Fruit fly (Drosophila melanogaster) whole organism, embryonic: ENCODE data around the gene CG5928.
A peak's percentile ranks its signal among the peaks of the same experiment; 100 is the strongest.

ENCODE experiments used
- Antp ChIP-seq: fragments of 200-800 bp; sonication (Bioruptor generic); optimal IDR thresholded peaks from 3 replicates; lab custom pipeline; 2016; ENCODE audit warnings: missing biosample characterization, missing genetic modification characterization
- B-H1 ChIP-seq: fragments of 200-800 bp; sonication (Bioruptor generic); IDR thresholded peaks from 3 replicates; pipeline ENCODE4 v1.3.6; 2022; ENCODE audit warnings: missing biosample characterization, missing genetic modification characterization
- BEAF-32 ChIP-seq: fragments of 200-800 bp; sonication (Bioruptor generic); optimal IDR thresholded peaks from 3 replicates; lab custom pipeline; 2017; ENCODE audit warnings: missing biosample characterization, missing genetic modification characterization, mild to moderate bottlenecking, moderate library complexity, missing genetic modification reagents
- CG1024 ChIP-seq: fragments of 200-800 bp; sonication (Bioruptor generic); IDR thresholded peaks from 2 replicates; pipeline ENCODE4 v1.3.6; 2022; ENCODE audit warnings: missing biosample characterization, missing genetic modification characterization
- CG10267 ChIP-seq: fragments of 200-800 bp; sonication (Bioruptor generic); optimal IDR thresholded peaks from 2 replicates; lab custom pipeline; 2018; ENCODE audit warnings: missing biosample characterization, mild to moderate bottlenecking, missing genetic modification characterization, moderate library complexity
- CG10366 ChIP-seq: fragments of 200-800 bp; sonication (Bioruptor generic); IDR thresholded peaks from 2 replicates; pipeline ENCODE4 v1.3.6; 2022; ENCODE audit warnings: missing biosample characterization, missing genetic modification characterization
- CG14667 ChIP-seq: fragments of 200-800 bp; sonication (Bioruptor generic); IDR thresholded peaks from 2 replicates; pipeline ENCODE4 v1.3.6; 2022; ENCODE audit warnings: missing biosample characterization, missing genetic modification characterization
- CG15011 ChIP-seq: fragments of 200-800 bp; sonication (Bioruptor generic); optimal IDR thresholded peaks from 3 replicates; lab custom pipeline; 2018; ENCODE audit warnings: missing biosample characterization, mild to moderate bottlenecking, missing genetic modification characterization
- CG16813 ChIP-seq: fragments of 200-800 bp; sonication (Bioruptor generic); IDR thresholded peaks from 3 replicates; pipeline ENCODE4 v1.3.6; 2022; ENCODE audit warnings: missing biosample characterization, missing genetic modification characterization; ENCODE audit not compliant: partially characterized antibody
- CG17328 ChIP-seq: fragments of 200-800 bp; sonication (Bioruptor generic); IDR thresholded peaks from 2 replicates; pipeline ENCODE4 v1.3.6; 2022; ENCODE audit warnings: missing biosample characterization, missing genetic modification characterization
- CG31441 ChIP-seq: fragments of 200-800 bp; sonication (Bioruptor generic); IDR thresholded peaks from 2 replicates; pipeline ENCODE4 v1.3.6; 2022; ENCODE audit warnings: missing biosample characterization, missing genetic modification characterization
- CG34376 ChIP-seq: fragments of 200-800 bp; sonication (Bioruptor generic); optimal IDR thresholded peaks from 2 replicates; lab custom pipeline; 2018; ENCODE audit warnings: missing biosample characterization, mild to moderate bottlenecking, missing genetic modification characterization
- CG6813 ChIP-seq: fragments of 200-800 bp; sonication (Bioruptor generic); optimal IDR thresholded peaks from 2 replicates; lab custom pipeline; 2017; ENCODE audit warnings: missing biosample characterization, missing genetic modification characterization, mild to moderate bottlenecking, moderate library complexity, missing genetic modification reagents
- CG7928 ChIP-seq: fragments of 200-800 bp; sonication (Bioruptor generic); optimal IDR thresholded peaks from 2 replicates; lab custom pipeline; 2017; ENCODE audit warnings: missing biosample characterization, mild to moderate bottlenecking, missing genetic modification characterization
- CG9437 ChIP-seq: fragments of 200-800 bp; sonication (Bioruptor generic); optimal IDR thresholded peaks from 2 replicates; lab custom pipeline; 2018; ENCODE audit warnings: missing biosample characterization, mild to moderate bottlenecking, missing genetic modification characterization
- Dad ChIP-seq: fragments of 200-800 bp; sonication (Bioruptor generic); optimal IDR thresholded peaks from 3 replicates; lab custom pipeline; 2016; ENCODE audit warnings: missing biosample characterization, missing genetic modification characterization
- Dfd ChIP-seq, 2 experiments: fragments of >200 bp; optimal IDR thresholded peaks; 2 replicates each; lab custom pipeline; 2017; ENCODE audit warnings: missing biosample characterization in 2 of 2, missing genetic modification characterization in 2 of 2
- Fer2 ChIP-seq: fragments of 200-800 bp; sonication (Bioruptor generic); optimal IDR thresholded peaks from 2 replicates; lab custom pipeline; 2018; ENCODE audit warnings: missing biosample characterization, mild to moderate bottlenecking, missing genetic modification characterization, moderate library complexity
- Fer3 ChIP-seq: fragments of 200-800 bp; sonication (Bioruptor generic); optimal IDR thresholded peaks from 2 replicates; lab custom pipeline; 2018; ENCODE audit warnings: missing biosample characterization, mild to moderate bottlenecking, missing genetic modification characterization, moderate library complexity
- H15 ChIP-seq: fragments of 200-800 bp; sonication (Bioruptor generic); IDR thresholded peaks from 3 replicates; pipeline ENCODE4 v1.3.6; 2022; ENCODE audit warnings: missing biosample characterization, missing genetic modification characterization
- HLH4C ChIP-seq: fragments of 200-800 bp; sonication (Bioruptor generic); IDR thresholded peaks from 3 replicates; pipeline ENCODE4 v1.3.6; 2022; ENCODE audit warnings: missing biosample characterization, missing genetic modification characterization; ENCODE audit not compliant: partially characterized antibody
- Nf-YA ChIP-seq: fragments of 200-800 bp; sonication (Bioruptor generic); IDR thresholded peaks from 2 replicates; pipeline ENCODE4 v1.3.6; 2022; ENCODE audit warnings: missing biosample characterization, missing genetic modification characterization
- Spps ChIP-seq: fragments of 200-800 bp; sonication (Bioruptor generic); optimal IDR thresholded peaks from 2 replicates; lab custom pipeline; 2018; ENCODE audit warnings: missing biosample characterization, mild to moderate bottlenecking, missing genetic modification characterization
- ac ChIP-seq: fragments of 200-800 bp; sonication (Bioruptor generic); optimal IDR thresholded peaks from 3 replicates; lab custom pipeline; 2017; ENCODE audit warnings: missing biosample characterization, mild to moderate bottlenecking, missing genetic modification characterization
- ap ChIP-seq: fragments of 200-800 bp; sonication (Bioruptor generic); IDR thresholded peaks from 2 replicates; pipeline ENCODE4 v1.3.6; 2022; ENCODE audit warnings: missing biosample characterization, missing genetic modification characterization
- ase ChIP-seq: fragments of 200-800 bp; sonication (Bioruptor generic); IDR thresholded peaks from 3 replicates; pipeline ENCODE4 v1.3.6; 2022; ENCODE audit warnings: missing biosample characterization, missing genetic modification characterization
- az2 ChIP-seq: fragments of 200-800 bp; sonication (Bioruptor generic); optimal IDR thresholded peaks from 3 replicates; lab custom pipeline; 2016; ENCODE audit warnings: missing biosample characterization, missing genetic modification characterization
- bowl ChIP-seq: fragments of 200-800 bp; sonication (Bioruptor generic); IDR thresholded peaks from 2 replicates; pipeline ENCODE4 v1.3.6; 2022; ENCODE audit warnings: missing biosample characterization, missing genetic modification characterization
- btn ChIP-seq: fragments of 200-800 bp; sonication (Bioruptor generic); optimal IDR thresholded peaks from 2 replicates; lab custom pipeline; 2016; ENCODE audit warnings: missing biosample characterization, missing genetic modification characterization
- caup ChIP-seq: fragments of 200-800 bp; sonication (Bioruptor generic); optimal IDR thresholded peaks from 3 replicates; lab custom pipeline; 2017; ENCODE audit warnings: missing biosample characterization, mild to moderate bottlenecking, missing genetic modification characterization, moderate library complexity; ENCODE audit not compliant: severe bottlenecking
- danr ChIP-seq: fragments of 200-800 bp; sonication (Bioruptor generic); IDR thresholded peaks from 2 replicates; pipeline ENCODE4 v1.3.6; 2022; ENCODE audit warnings: missing biosample characterization, missing genetic modification characterization
- dmrt11E ChIP-seq: fragments of 200-800 bp; sonication (Bioruptor generic); optimal IDR thresholded peaks from 3 replicates; lab custom pipeline; 2018; ENCODE audit warnings: missing biosample characterization, mild to moderate bottlenecking, missing genetic modification characterization, moderate library complexity
- dpn ChIP-seq, 2 experiments: fragments of 200-800 bp; sonication (Bioruptor generic); optimal IDR thresholded peaks; 3 replicates each; lab custom pipeline; 2016; ENCODE audit warnings: missing biosample characterization in 2 of 2, missing genetic modification characterization in 2 of 2
- emc ChIP-seq: fragments of 200-800 bp; sonication (Bioruptor generic); optimal IDR thresholded peaks from 2 replicates; lab custom pipeline; 2016; ENCODE audit warnings: missing biosample characterization, missing genetic modification characterization
- ewg ChIP-seq: fragments of 200-800 bp; sonication (Bioruptor generic); optimal IDR thresholded peaks from 3 replicates; lab custom pipeline; 2017; ENCODE audit warnings: mild to moderate bottlenecking, missing biosample characterization, missing genetic modification reagents, missing genetic modification characterization
- eyg ChIP-seq: fragments of 200-800 bp; sonication (Bioruptor generic); optimal IDR thresholded peaks from 3 replicates; lab custom pipeline; 2016; ENCODE audit warnings: missing biosample characterization, missing genetic modification characterization
- gem ChIP-seq: fragments of 200-800 bp; sonication (Bioruptor generic); optimal IDR thresholded peaks from 2 replicates; lab custom pipeline; 2019; ENCODE audit warnings: missing biosample characterization, mild to moderate bottlenecking, missing genetic modification characterization, moderate library complexity
- ham ChIP-seq: fragments of 200-800 bp; sonication (Bioruptor generic); IDR thresholded peaks from 2 replicates; pipeline ENCODE4 v1.3.6; 2022; ENCODE audit warnings: missing biosample characterization, missing genetic modification characterization
- jing ChIP-seq: fragments of 200-800 bp; sonication (Bioruptor generic); optimal IDR thresholded peaks from 2 replicates; lab custom pipeline; 2018; ENCODE audit warnings: missing biosample characterization, mild to moderate bottlenecking, missing genetic modification characterization
- lola ChIP-seq, 3 experiments: fragments of >200 bp in 2 of 3; fragments of 200-800 bp in 1 of 3; sonication (Bioruptor generic) in 1 of 3; optimal IDR thresholded peaks; 2 replicates each; lab custom pipeline; 2017 to 2019; ENCODE audit warnings: missing biosample characterization in 3 of 3, missing genetic modification characterization in 3 of 3, mild to moderate bottlenecking in 1 of 3, moderate library complexity in 1 of 3
- pita ChIP-seq: fragments of 200-800 bp; sonication (Bioruptor generic); optimal IDR thresholded peaks from 2 replicates; lab custom pipeline; 2017; ENCODE audit warnings: missing biosample characterization, mild to moderate bottlenecking, missing genetic modification characterization
- pnt ChIP-seq: fragments of 200-800 bp; sonication (Bioruptor generic); optimal IDR thresholded peaks from 3 replicates; lab custom pipeline; 2016; ENCODE audit warnings: missing biosample characterization, missing genetic modification characterization
- prd ChIP-seq, 3 experiments: fragments of >200 bp in 2 of 3; fragments of 200-800 bp in 1 of 3; sonication (Bioruptor generic) in 1 of 3; optimal IDR thresholded peaks in 2 of 3; IDR thresholded peaks in 1 of 3; 2 replicates in 2 of 3; 3 replicates in 1 of 3; pipeline versions ENCODE4 v1.3.6 to Lab custom; 2017 to 2022; ENCODE audit warnings: missing biosample characterization in 1 of 3, missing genetic modification characterization in 1 of 3
- rib ChIP-seq: fragments of 200-800 bp; sonication (Bioruptor generic); IDR thresholded peaks from 2 replicates; pipeline ENCODE4 v1.3.6; 2022; ENCODE audit warnings: missing biosample characterization, missing genetic modification characterization
- schlank ChIP-seq: fragments of 200-800 bp; sonication (Bioruptor generic); optimal IDR thresholded peaks from 2 replicates; lab custom pipeline; 2018; ENCODE audit warnings: missing biosample characterization, mild to moderate bottlenecking, missing genetic modification characterization
- sens-2 ChIP-seq: fragments of 200-800 bp; sonication (Bioruptor generic); IDR thresholded peaks from 2 replicates; pipeline ENCODE4 v1.3.6; 2022; ENCODE audit warnings: missing biosample characterization, missing genetic modification characterization
- slp2 ChIP-seq: fragments of 200-800 bp; sonication (Bioruptor generic); optimal IDR thresholded peaks from 2 replicates; lab custom pipeline; 2016; ENCODE audit warnings: missing biosample characterization, missing genetic modification characterization
- ttk ChIP-seq: fragments of 200-800 bp; sonication (Bioruptor generic); IDR thresholded peaks from 2 replicates; pipeline ENCODE4 v2.1.2; 2022; ENCODE audit warnings: missing biosample characterization, missing genetic modification characterization
- unpg ChIP-seq: fragments of 200-800 bp; sonication (Bioruptor generic); optimal IDR thresholded peaks from 3 replicates; lab custom pipeline; 2018; ENCODE audit warnings: missing biosample characterization, mild to moderate bottlenecking, missing genetic modification characterization, moderate library complexity

Gene CG5928

dm6 chrX:6059135-6059824 lies 8.5 kb upstream of the CG5928 start (continued):
- no peak for TF ChIP-seq btn (GFP tag; lab: Kevin White, UChicago)
- TF ChIP-seq ac = no peak
- TF ChIP-seq CG10267 (tag; lab: Kevin White, UChicago) = no peak
- no peak for TF ChIP-seq caup (GFP tag; lab: Kevin White, UChicago)
- TF ChIP-seq CG7928 = no peak
- TF ChIP-seq CG31441 (GFP tag; lab: Robert Waterston, UW) = peak; percentile 38; the same call in 1 of the 2 replicates
- no peak for TF ChIP-seq dmrt11E (tag; lab: Kevin White, UChicago)
- TF ChIP-seq CG10366 = peak; percentile 46
- TF ChIP-seq unpg (GFP tag; lab: Kevin White, UChicago) = peak; percentile 1
- TF ChIP-seq schlank = no peak
- TF ChIP-seq CG34376 = no peak
- no peak for TF ChIP-seq ewg (GFP tag; lab: Kevin White, UChicago)
- TF ChIP-seq CG15011 (GFP tag; lab: Kevin White, UChicago) = no peak
- TF ChIP-seq pita (GFP tag; lab: Kevin White, UChicago) = no peak
- no peak for TF ChIP-seq HLH4C (GFP tag; lab: Robert Waterston, UW)
- TF ChIP-seq Fer2 (tag; lab: Kevin White, UChicago) = no peak
- TF ChIP-seq ttk = peak; percentile 51
- peak; percentile 42 for TF ChIP-seq gem (tag; lab: Kevin White, UChicago)
- TF ChIP-seq B-H1 (GFP tag; lab: Robert Waterston, UW) = peak; percentile 16; the same call in 1 of the 3 replicates
- TF ChIP-seq eyg = no peak
- TF ChIP-seq CG16813 (GFP tag; lab: Robert Waterston, UW) = no peak
- TF ChIP-seq Dad (GFP tag; lab: Kevin White, UChicago) = no peak
- TF ChIP-seq CG9437 = no peak
- no peak for TF ChIP-seq Fer3 (tag; lab: Kevin White, UChicago)
- no peak for TF ChIP-seq rib (GFP tag; lab: Robert Waterston, UW)
- TF ChIP-seq CG6813 (GFP tag; lab: Kevin White, UChicago) = no peak
- peak; percentile 16 for TF ChIP-seq Antp
- peak; percentile 50 for TF ChIP-seq CG17328
- peak; percentile 47; the same call in 1 of the 2 replicates for TF ChIP-seq Nf-YA (GFP tag; lab: Robert Waterston, UW)
- no peak for TF ChIP-seq ase
- TF ChIP-seq lola (GFP tag; optimal IDR thresholded peaks at IDR 0.05; lab: Kevin White, UChicago) = no peak
- 0 out of 2 replicates have a peak, but pooled peaks have one; percentile 7 for TF ChIP-seq ap (GFP tag; lab: Robert Waterston, UW)
- TF ChIP-seq ham (GFP tag; lab: Robert Waterston, UW) = no peak
- no peak for TF ChIP-seq bowl (GFP tag; lab: Robert Waterston, UW)
- no peak for TF ChIP-seq Dfd (GFP tag; optimal IDR thresholded peaks at IDR 0.05; lab: Kevin White, UChicago)
- no peak for TF ChIP-seq emc
- TF ChIP-seq BEAF-32 (GFP tag; lab: Kevin White, UChicago) = no peak
- no peak for TF ChIP-seq Spps (tag; lab: Kevin White, UChicago)
- TF ChIP-seq H15 (GFP tag; lab: Robert Waterston, UW) = peak; percentile 59; the same call in 2 of the 3 replicates
- no peak for TF ChIP-seq CG14667
- TF ChIP-seq prd (optimal IDR thresholded peaks at IDR 0.05; lab: Kevin White, UChicago) = no peak
- peak; percentile 64; the same call in 2 of the 3 replicates for TF ChIP-seq prd (GFP tag; IDR thresholded peaks at IDR 0.05; lab: Robert Waterston, UW)
- peak; percentile 34 for TF ChIP-seq az2 (GFP tag; lab: Kevin White, UChicago)
- no peak for TF ChIP-seq jing (GFP tag; lab: Kevin White, UChicago)
- no peak for TF ChIP-seq danr (GFP tag; lab: Robert Waterston, UW)
- TF ChIP-seq dpn (GFP tag; optimal IDR thresholded peaks at IDR 0.05; lab: Kevin White, UChicago) = peak in 1 of 2 experiments; percentile 21
- 0 out of 2 replicates have a peak, but pooled peaks have one; percentile 18 for TF ChIP-seq CG1024 (GFP tag; lab: Robert Waterston, UW)
- TF ChIP-seq pnt = peak; percentile 15
- 0 out of 2 replicates have a peak, but pooled peaks have one; percentile 26 for TF ChIP-seq sens-2 (GFP tag; lab: Robert Waterston, UW)
- no peak for TF ChIP-seq slp2 (GFP tag; lab: Kevin White, UChicago)
